Worm (Caenorhabditis elegans) whole organism, L4 larva: ENCODE data around the gene zipt-9.

Experiments
- D1046.2 ChIP-seq: fragments of 200-800 bp; sonication (Bioruptor generic); IDR thresholded peaks from 2 replicates; pipeline ENCODE4 v1.3.6; 2022; ENCODE audit warnings: missing genetic modification characterization, missing compliant biosample characterization
- F10B5.3 ChIP-seq: sonication (generic microtip); optimal IDR thresholded peaks from 2 replicates; lab custom pipeline; 2016; ENCODE audit warnings: mild to moderate bottlenecking, missing genetic modification characterization, missing compliant biosample characterization
- F44E2.7 ChIP-seq: fragments of 200-800 bp; sonication (Bioruptor generic); IDR thresholded peaks from 2 replicates; pipeline ENCODE4 v2.1.2; 2022; ENCODE audit warnings: missing genetic modification characterization, missing compliant biosample characterization
- F49E8.2 ChIP-seq: sonication (generic microtip); optimal IDR thresholded peaks from 2 replicates; lab custom pipeline; 2016; ENCODE audit warnings: missing compliant biosample characterization, mild to moderate bottlenecking, missing genetic modification characterization, borderline replicate concordance
- Y75B8A.6 ChIP-seq: fragments of 200-800 bp; sonication (Bioruptor generic); IDR thresholded peaks from 2 replicates; pipeline ENCODE4 v1.3.6; 2022; ENCODE audit warnings: missing genetic modification reagents, missing genetic modification characterization, missing compliant biosample characterization
- aha-1 ChIP-seq: fragments of 150-350 bp; peaks from one replicate; lab custom pipeline; 2014; ENCODE audit warnings: missing biosample characterization, missing genetic modification characterization
- aly-2 ChIP-seq: sonication (generic microtip); optimal IDR thresholded peaks from 2 replicates; lab custom pipeline; 2018; ENCODE audit warnings: missing biosample characterization, missing genetic modification characterization
- ama-1 ChIP-seq: fragments of 150-350 bp; optimal IDR thresholded peaks from 2 replicates; lab custom pipeline; 2014; ENCODE audit warnings: inconsistent platforms, mixed read lengths
- daf-16 ChIP-seq, 3 experiments: sonication (generic microtip); optimal IDR thresholded peaks; 2 replicates each; lab custom pipeline; 2016 to 2017; ENCODE audit warnings: missing genetic modification characterization in 3 of 3, missing genetic modification reagents in 3 of 3, mild to moderate bottlenecking in 2 of 3, missing compliant biosample characterization in 2 of 3, missing biosample characterization in 1 of 3, moderate library complexity in 1 of 3
- daf-19 ChIP-seq: fragments of 200-800 bp; sonication (Bioruptor generic); conservative IDR thresholded peaks from 2 replicates; pipeline ENCODE4 v1.3.6; 2022; ENCODE audit warnings: missing genetic modification characterization, missing compliant biosample characterization
- dmd-6 ChIP-seq: fragments of 200-800 bp; sonication (Bioruptor generic); IDR thresholded peaks from 2 replicates; pipeline ENCODE4 v1.3.6; 2022; ENCODE audit warnings: missing genetic modification reagents, missing genetic modification characterization, missing compliant biosample characterization
- dmd-8 ChIP-seq: fragments of 200-800 bp; sonication (Bioruptor generic); IDR thresholded peaks from 2 replicates; pipeline ENCODE4 v1.3.6; 2022; ENCODE audit warnings: missing genetic modification characterization, missing compliant biosample characterization
- dpl-1 ChIP-seq: fragments of 150-350 bp; optimal IDR thresholded peaks from 2 replicates; lab custom pipeline; 2014; ENCODE audit warnings: missing biosample characterization, missing genetic modification reagents, missing genetic modification characterization
- duxl-1 ChIP-seq: sonication (generic microtip); optimal IDR thresholded peaks from 2 replicates; lab custom pipeline; 2016; ENCODE audit warnings: mild to moderate bottlenecking, missing genetic modification characterization, moderate library complexity, missing compliant biosample characterization; ENCODE audit not compliant: poor library complexity
- dve-1 ChIP-seq: sonication (generic microtip); optimal IDR thresholded peaks from 2 replicates; lab custom pipeline; 2017; ENCODE audit warnings: antibody characterized with exemption, mild to moderate bottlenecking, missing genetic modification characterization, missing compliant biosample characterization; ENCODE audit not compliant: insufficient read depth
- egl-43 ChIP-seq: fragments of 200-800 bp; sonication (Bioruptor generic); IDR thresholded peaks from 2 replicates; pipeline ENCODE4 v1.3.6; 2022; ENCODE audit warnings: missing genetic modification reagents, missing genetic modification characterization, missing compliant biosample characterization
- fkh-10 ChIP-seq: fragments of 150-350 bp; optimal IDR thresholded peaks from 2 replicates; lab custom pipeline; 2014; ENCODE audit warnings: missing biosample characterization, missing genetic modification reagents, missing genetic modification characterization
- hif-1 ChIP-seq, 2 experiments: sonication (generic microtip); optimal IDR thresholded peaks; 2 replicates each; lab custom pipeline; 2016 to 2017; ENCODE audit warnings: missing compliant biosample characterization in 2 of 2, missing genetic modification characterization in 2 of 2, missing genetic modification reagents in 2 of 2, missing genotype in 2 of 2, mild to moderate bottlenecking in 1 of 2
- hlh-11 ChIP-seq: fragments of 200-800 bp; sonication (Bioruptor generic); optimal IDR thresholded peaks from 2 replicates; lab custom pipeline; 2018; ENCODE audit warnings: mild to moderate bottlenecking, missing genetic modification characterization, missing compliant biosample characterization
- hlh-30 ChIP-seq: sonication (generic microtip); optimal IDR thresholded peaks from 2 replicates; lab custom pipeline; 2017; ENCODE audit warnings: antibody characterized with exemption, mild to moderate bottlenecking, missing genetic modification characterization, missing compliant biosample characterization; ENCODE audit not compliant: insufficient read depth
- lim-7 ChIP-seq: fragments of 200-800 bp; sonication (Bioruptor generic); IDR thresholded peaks from 2 replicates; pipeline ENCODE4 v1.3.6; 2022; ENCODE audit warnings: missing genetic modification characterization, missing compliant biosample characterization
- lin-1 ChIP-seq: fragments of 200-800 bp; sonication (Bioruptor generic); IDR thresholded peaks from 2 replicates; pipeline ENCODE4 v1.3.6; 2022; ENCODE audit warnings: missing genetic modification reagents, missing genetic modification characterization, missing compliant biosample characterization
- lin-15B ChIP-seq: fragments of 150-350 bp; sonication (generic microtip); optimal IDR thresholded peaks from 3 replicates; lab custom pipeline; 2014; ENCODE audit warnings: missing biosample characterization, missing genetic modification characterization
- lin-38 ChIP-seq: fragments of 200-800 bp; sonication (Bioruptor generic); IDR thresholded peaks from 2 replicates; pipeline ENCODE4 v1.3.6; 2022; ENCODE audit warnings: missing genetic modification reagents, missing genetic modification characterization, missing compliant biosample characterization
- lsy-2 ChIP-seq, 2 experiments: fragments of 150-350 bp in 1 of 2; sonication (generic microtip) in 1 of 2; optimal IDR thresholded peaks; 2 replicates each; lab custom pipeline; 2014 to 2017; ENCODE audit warnings: missing biosample characterization in 2 of 2, missing genetic modification characterization in 2 of 2
- mdl-1 ChIP-seq, 2 experiments: fragments of 150-350 bp in 1 of 2; sonication (generic microtip) in 1 of 2; optimal IDR thresholded peaks; 2 replicates each; lab custom pipeline; 2014 to 2017; ENCODE audit warnings: missing biosample characterization in 2 of 2, missing genetic modification characterization in 2 of 2
- mdt-29 ChIP-seq: fragments of 200-800 bp; sonication (Bioruptor generic); IDR thresholded peaks from 2 replicates; pipeline ENCODE4 v1.3.6; 2022; ENCODE audit warnings: missing genetic modification reagents, missing genetic modification characterization, missing compliant biosample characterization
- mep-1 ChIP-seq: fragments of 150-350 bp; sonication (generic microtip); optimal IDR thresholded peaks from 3 replicates; lab custom pipeline; 2014; ENCODE audit warnings: missing biosample characterization, missing genetic modification characterization
- mes-2 ChIP-seq: sonication (generic microtip); optimal IDR thresholded peaks from 2 replicates; lab custom pipeline; 2016; ENCODE audit warnings: missing genotype, mild to moderate bottlenecking, missing genetic modification characterization, missing compliant biosample characterization; ENCODE audit not compliant: poor library complexity, severe bottlenecking
- mxl-2 ChIP-seq: fragments of 200-800 bp; sonication (Bioruptor generic); conservative IDR thresholded peaks from 2 replicates; pipeline ENCODE4 v1.3.6; 2022; ENCODE audit warnings: missing genetic modification reagents, missing genetic modification characterization, missing compliant biosample characterization
- nhr-102 ChIP-seq: sonication (generic microtip); optimal IDR thresholded peaks from 2 replicates; lab custom pipeline; 2016; ENCODE audit warnings: mild to moderate bottlenecking, missing genetic modification characterization, moderate library complexity, missing compliant biosample characterization
- nhr-25 ChIP-seq: sonication (generic microtip); optimal IDR thresholded peaks from 2 replicates; lab custom pipeline; 2017; ENCODE audit warnings: missing genetic modification characterization, mild to moderate bottlenecking, missing compliant biosample characterization, antibody characterized with exemption, moderate library complexity, borderline replicate concordance; ENCODE audit not compliant: insufficient read depth
- nhr-28 ChIP-seq: fragments of 150-350 bp; optimal IDR thresholded peaks from 2 replicates; lab custom pipeline; 2014; ENCODE audit warnings: missing biosample characterization, missing genetic modification characterization
- nhr-77 ChIP-seq: fragments of 150-350 bp; optimal IDR thresholded peaks from 2 replicates; lab custom pipeline; 2014; ENCODE audit warnings: missing biosample characterization, missing genetic modification characterization
- pqm-1 ChIP-seq: sonication (generic microtip); optimal IDR thresholded peaks from 2 replicates; lab custom pipeline; 2017; ENCODE audit warnings: missing biosample characterization, missing genetic modification characterization
- rbr-2 ChIP-seq: sonication (generic microtip); optimal IDR thresholded peaks from 2 replicates; lab custom pipeline; 2016; ENCODE audit warnings: missing genotype, missing genetic modification characterization, missing compliant biosample characterization
- sdz-12 ChIP-seq: fragments of 200-800 bp; sonication (Bioruptor generic); optimal IDR thresholded peaks from 2 replicates; lab custom pipeline; 2018; ENCODE audit warnings: mild to moderate bottlenecking, missing genetic modification characterization, missing compliant biosample characterization
- snpc-1.2 ChIP-seq: fragments of 200-800 bp; sonication (Bioruptor generic); IDR thresholded peaks from 2 replicates; pipeline ENCODE4 v1.3.6; 2022; ENCODE audit warnings: missing genetic modification reagents, missing genetic modification characterization, missing compliant biosample characterization
- spr-3 ChIP-seq: fragments of 200-800 bp; sonication (Bioruptor generic); optimal IDR thresholded peaks from 2 replicates; lab custom pipeline; 2018; ENCODE audit warnings: mild to moderate bottlenecking, missing genetic modification characterization, missing compliant biosample characterization
- tag-97 ChIP-seq: fragments of 200-800 bp; sonication (Bioruptor generic); IDR thresholded peaks from 2 replicates; pipeline ENCODE4 v1.3.6; 2022; ENCODE audit warnings: missing genetic modification characterization, missing compliant biosample characterization
- tra-1 ChIP-seq: fragments of 200-800 bp; sonication (Bioruptor generic); IDR thresholded peaks from 2 replicates; pipeline ENCODE4 v1.3.6; 2022; ENCODE audit warnings: missing genetic modification reagents, missing genetic modification characterization, missing compliant biosample characterization
- unc-62 ChIP-seq, 3 experiments: fragments of 150-350 bp in 1 of 3; sonication (generic microtip); optimal IDR thresholded peaks in 2 of 3; peaks in 1 of 3; 1 replicate in 1 of 3; 2 replicates in 2 of 3; lab custom pipeline; 2014 to 2017; ENCODE audit warnings: missing biosample characterization in 3 of 3, missing genetic modification characterization in 3 of 3, missing genetic modification reagents in 3 of 3, missing genotype in 1 of 3
- zip-11 ChIP-seq: fragments of 200-800 bp; sonication (Bioruptor generic); IDR thresholded peaks from 2 replicates; pipeline ENCODE4 v1.3.6; 2022; ENCODE audit warnings: missing genetic modification characterization, missing compliant biosample characterization
- ztf-11 ChIP-seq: fragments of 150-350 bp; optimal IDR thresholded peaks from 2 replicates; lab custom pipeline; 2014; ENCODE audit warnings: missing biosample characterization, missing genetic modification characterization

Gene zipt-9

ce11 chrV:13665089-13665488, 50.0 kb downstream of the zipt-9 start, which contains the start of gene rde-12:
TSS of gene rde-12 (plus strand) at chrV:13665389.
- TF ChIP-seq nhr-28, result peak; percentile 39
- no peak for TF ChIP-seq snpc-1.2 (GFP tag; lab: Robert Waterston, UW)
- TF ChIP-seq nhr-25 (tag; lab: Kevin White, UChicago), result no peak
- no peak for TF ChIP-seq zip-11 (GFP tag; lab: Robert Waterston, UW)
- TF ChIP-seq lin-1, result no peak
- peak; percentile 4 for TF ChIP-seq mep-1 (tag; lab: Kevin White, UChicago)
- no peak for TF ChIP-seq mdt-29
- no peak for TF ChIP-seq tag-97 (GFP tag; lab: Robert Waterston, UW)
- TF ChIP-seq aha-1 (tag; lab: Kevin White, UChicago), result peak; percentile 28
- TF ChIP-seq fkh-10 (GFP tag; lab: Kevin White, UChicago), result no peak
- no peak for TF ChIP-seq daf-19 (GFP tag; lab: Robert Waterston, UW)
- no peak for TF ChIP-seq spr-3
- TF ChIP-seq hif-1 (tag; optimal IDR thresholded peaks at IDR 0.05; lab: Kevin White, UChicago), result no peak
- peak; percentile 3 for TF ChIP-seq mes-2
- TF ChIP-seq unc-62 (GFP tag; optimal IDR thresholded peaks at IDR 0.05 in 1 of 2; lab: Kevin White, UChicago), result no peak
- TF ChIP-seq unc-62 (tag; optimal IDR thresholded peaks at IDR 0.05; lab: Kevin White, UChicago), result no peak
- no peak for TF ChIP-seq sdz-12
- TF ChIP-seq ama-1 (lab: Kevin White, UChicago), result no peak
- TF ChIP-seq Y75B8A.6 (GFP tag; lab: Robert Waterston, UW), result no peak
- TF ChIP-seq ztf-11, result no peak
- TF ChIP-seq tra-1, result no peak
- TF ChIP-seq nhr-102 (tag; lab: Kevin White, UChicago), result no peak

- TF ChIP-seq lsy-2 (tag; optimal IDR thresholded peaks at IDR 0.05; lab: Kevin White, UChicago) (peak in 1 of 2 experiments; percentile 56), D1046.2 (GFP tag; lab: Robert Waterston, UW) (0 out of 2 replicates have a peak, but pooled peaks have one; percentile 21), dve-1 (peak; percentile 41), dmd-8 (GFP tag; lab: Robert Waterston, UW) (no peak), F10B5.3 (tag; lab: Kevin White, UChicago) (peak; percentile 26), hlh-11 (tag; lab: Kevin White, UChicago) (peak; percentile 25), dpl-1 (GFP tag; lab: Kevin White, UChicago) (peak; percentile 58), mxl-2 (GFP tag; lab: Robert Waterston, UW) (no peak), aly-2 (tag; lab: Kevin White, UChicago) (no peak), mdl-1 (tag; optimal IDR thresholded peaks at IDR 0.05; lab: Kevin White, UChicago) (peak in 1 of 2 experiments; percentile 5), mep-1 (tag; lab: Kevin White, UChicago) (peak; percentile 30), hlh-30 (tag; lab: Kevin White, UChicago) (peak; percentile 37), nhr-77 (tag; lab: Kevin White, UChicago) (peak; percentile 22), F49E8.2 (no peak), egl-43 (GFP tag; lab: Robert Waterston, UW) (0 out of 2 replicates have a peak, but pooled peaks have one; percentile 50), duxl-1 (tag; lab: Kevin White, UChicago) (peak; percentile 49), mdt-29 (0 out of 2 replicates have a peak, but pooled peaks have one; percentile 38), dmd-6 (GFP tag; lab: Robert Waterston, UW) (peak; percentile 44), tra-1 (no peak), pqm-1 (peak; percentile 21), lin-38 (GFP tag; lab: Robert Waterston, UW) (peak; percentile 58), mes-2 (peak; percentile 54), daf-16 (GFP tag; optimal IDR thresholded peaks at IDR 0.05; lab: Kevin White, UChicago) (no peak), daf-16 (tag; optimal IDR thresholded peaks at IDR 0.05; lab: Kevin White, UChicago) (peak; percentile 2), F44E2.7 (GFP tag; lab: Robert Waterston, UW) (no peak), rbr-2 (peak; percentile 20), lin-15B (tag; lab: Kevin White, UChicago) (peak; percentile 7), lim-7 (no peak), aha-1 (tag; lab: Kevin White, UChicago) (peak; percentile 6)
Observed at ce11 chrV:13664340-13664916, 50.6 kb downstream of the zipt-9 start.
